Worm (Caenorhabditis elegans) whole organism, L2 larva: ENCODE data around the gene tbc-19.

Source experiments
- R02D3.7 ChIP-seq: fragments of 150-350 bp; optimal IDR thresholded peaks from 2 replicates; lab custom pipeline; 2014; ENCODE audit warnings: missing biosample characterization, missing genetic modification characterization
- Y55F3AM.14 ChIP-seq: fragments of 200-800 bp; sonication (Bioruptor generic); optimal IDR thresholded peaks from 2 replicates; lab custom pipeline; 2018; ENCODE audit warnings: mild to moderate bottlenecking, missing genetic modification characterization, missing compliant biosample characterization
- ZK546.5 ChIP-seq: sonication (generic microtip); optimal IDR thresholded peaks from 2 replicates; lab custom pipeline; 2017; ENCODE audit warnings: missing biosample characterization, missing genetic modification characterization
- alr-1 ChIP-seq: fragments of 150-350 bp; optimal IDR thresholded peaks from 2 replicates; lab custom pipeline; 2014; ENCODE audit warnings: missing biosample characterization, missing genetic modification characterization
- aly-2 ChIP-seq: fragments of 150-350 bp; optimal IDR thresholded peaks from 2 replicates; lab custom pipeline; 2014; ENCODE audit warnings: missing biosample characterization, missing genetic modification characterization
- ama-1 ChIP-seq: fragments of 150-350 bp; optimal IDR thresholded peaks from 2 replicates; lab custom pipeline; 2018; ENCODE audit warnings: inconsistent platforms
- blmp-1 ChIP-seq: sonication (generic microtip); optimal IDR thresholded peaks from 2 replicates; lab custom pipeline; 2017; ENCODE audit warnings: missing genetic modification characterization, mild to moderate bottlenecking, missing compliant biosample characterization, antibody characterized with exemption, moderate library complexity; ENCODE audit not compliant: insufficient read depth
- dmd-4 ChIP-seq: sonication (generic microtip); optimal IDR thresholded peaks from 2 replicates; lab custom pipeline; 2017; ENCODE audit warnings: missing biosample characterization, missing genetic modification characterization
- egl-27 ChIP-seq: sonication (generic microtip); optimal IDR thresholded peaks from 3 replicates; lab custom pipeline; 2017; ENCODE audit warnings: missing biosample characterization, missing genetic modification reagents, missing genetic modification characterization
- fos-1 ChIP-seq: fragments of 150-350 bp; optimal IDR thresholded peaks from 2 replicates; lab custom pipeline; 2014; ENCODE audit warnings: missing biosample characterization, missing genetic modification characterization
- gmeb-1 ChIP-seq: fragments of 150-350 bp; optimal IDR thresholded peaks from 2 replicates; lab custom pipeline; 2014; ENCODE audit warnings: missing biosample characterization, missing genetic modification characterization
- lin-13 ChIP-seq: fragments of 150-350 bp; optimal IDR thresholded peaks from 2 replicates; lab custom pipeline; 2014; ENCODE audit warnings: missing biosample characterization, missing genetic modification reagents, missing genetic modification characterization
- lsy-2 ChIP-seq, 2 experiments: fragments of 150-350 bp in 1 of 2; sonication (generic microtip) in 1 of 2; optimal IDR thresholded peaks; 2 replicates each; lab custom pipeline; 2014 to 2017; ENCODE audit warnings: missing biosample characterization in 2 of 2, missing genetic modification characterization in 2 of 2
- mab-5 ChIP-seq: fragments of 150-350 bp; optimal IDR thresholded peaks from 2 replicates; lab custom pipeline; 2014; ENCODE audit warnings: missing biosample characterization, missing genetic modification characterization
- mbf-1 ChIP-seq: sonication (generic microtip); optimal IDR thresholded peaks from 2 replicates; lab custom pipeline; 2017; ENCODE audit warnings: missing biosample characterization, missing genetic modification characterization
- mdl-1 ChIP-seq, 2 experiments: fragments of 150-350 bp in 1 of 2; sonication (generic microtip) in 1 of 2; optimal IDR thresholded peaks; 2 replicates each; lab custom pipeline; 2017; ENCODE audit warnings: missing biosample characterization in 2 of 2, missing genetic modification characterization in 2 of 2
- nhr-10 ChIP-seq: sonication (generic microtip); optimal IDR thresholded peaks from 2 replicates; lab custom pipeline; 2017; ENCODE audit warnings: missing biosample characterization, missing genetic modification characterization
- nhr-11 ChIP-seq: fragments of 150-350 bp; optimal IDR thresholded peaks from 2 replicates; lab custom pipeline; 2014; ENCODE audit warnings: missing biosample characterization, missing genetic modification characterization
- nhr-12 ChIP-seq: fragments of 150-350 bp; optimal IDR thresholded peaks from 2 replicates; lab custom pipeline; 2014; ENCODE audit warnings: missing biosample characterization, missing genetic modification characterization
- nhr-129 ChIP-seq: fragments of 150-350 bp; optimal IDR thresholded peaks from 2 replicates; lab custom pipeline; 2014; ENCODE audit warnings: missing biosample characterization, missing genetic modification characterization
- nhr-21 ChIP-seq: fragments of 150-350 bp; optimal IDR thresholded peaks from 2 replicates; lab custom pipeline; 2014; ENCODE audit warnings: missing biosample characterization, missing genetic modification characterization
- nhr-23 ChIP-seq: fragments of 150-350 bp; optimal IDR thresholded peaks from 2 replicates; lab custom pipeline; 2014; ENCODE audit warnings: missing biosample characterization, missing genetic modification reagents, missing genetic modification characterization
- nhr-237 ChIP-seq: fragments of 150-350 bp; optimal IDR thresholded peaks from 2 replicates; lab custom pipeline; 2014; ENCODE audit warnings: missing biosample characterization, missing genetic modification characterization
- nhr-25 ChIP-seq: fragments of 150-350 bp; sonication (generic microtip); optimal IDR thresholded peaks from 3 replicates; lab custom pipeline; 2014; ENCODE audit warnings: missing biosample characterization, missing genetic modification characterization
- peb-1 ChIP-seq: fragments of 150-350 bp; optimal IDR thresholded peaks from 2 replicates; lab custom pipeline; 2014; ENCODE audit warnings: missing biosample characterization, missing genetic modification characterization
- sem-4 ChIP-seq: fragments of 150-350 bp; optimal IDR thresholded peaks from 2 replicates; lab custom pipeline; 2014; ENCODE audit warnings: missing biosample characterization, missing genetic modification reagents, missing genetic modification characterization
- skn-1 ChIP-seq: sonication (generic microtip); optimal IDR thresholded peaks from 2 replicates; lab custom pipeline; 2017; ENCODE audit warnings: missing biosample characterization, missing genetic modification characterization
- sma-3 ChIP-seq: sonication (generic microtip); optimal IDR thresholded peaks from 2 replicates; lab custom pipeline; 2016; ENCODE audit warnings: missing genetic modification reagents, missing genetic modification characterization, missing compliant biosample characterization
- sma-9 ChIP-seq, 2 experiments: fragments of 150-350 bp in 1 of 2; sonication (generic microtip) in 1 of 2; optimal IDR thresholded peaks; 2 replicates each; lab custom pipeline; 2014 to 2016; ENCODE audit warnings: missing genetic modification characterization in 2 of 2, mild to moderate bottlenecking in 1 of 2, missing biosample characterization in 1 of 2, missing compliant biosample characterization in 1 of 2, missing genetic modification reagents in 1 of 2, moderate library complexity in 1 of 2
- snpc-4 ChIP-seq: fragments of 150-350 bp; optimal IDR thresholded peaks from 2 replicates; lab custom pipeline; 2014; ENCODE audit warnings: missing biosample characterization, missing genetic modification characterization
- unc-39 ChIP-seq: fragments of 150-350 bp; optimal IDR thresholded peaks from 2 replicates; lab custom pipeline; 2014; ENCODE audit warnings: missing biosample characterization, missing genetic modification characterization
- unc-55 ChIP-seq: fragments of 150-350 bp; sonication (generic microtip); optimal IDR thresholded peaks from 3 replicates; lab custom pipeline; 2014; ENCODE audit warnings: missing biosample characterization, missing genetic modification reagents, missing genetic modification characterization
- unc-62 ChIP-seq: fragments of 150-350 bp; optimal IDR thresholded peaks from 2 replicates; lab custom pipeline; 2014; ENCODE audit warnings: missing biosample characterization, missing genetic modification reagents, missing genetic modification characterization
- zag-1 ChIP-seq: fragments of 150-350 bp; optimal IDR thresholded peaks from 2 replicates; lab custom pipeline; 2014; ENCODE audit warnings: missing biosample characterization, missing genetic modification characterization
- ztf-1 ChIP-seq: fragments of 200-800 bp; sonication (Bioruptor generic); conservative IDR thresholded peaks from 2 replicates; pipeline ENCODE4 v1.3.6; 2022; ENCODE audit warnings: missing genetic modification characterization, missing compliant biosample characterization
- ztf-11 ChIP-seq: sonication (generic microtip); optimal IDR thresholded peaks from 2 replicates; lab custom pipeline; 2017; ENCODE audit warnings: missing biosample characterization, missing genetic modification characterization

tbc-19 gene

DNA sequence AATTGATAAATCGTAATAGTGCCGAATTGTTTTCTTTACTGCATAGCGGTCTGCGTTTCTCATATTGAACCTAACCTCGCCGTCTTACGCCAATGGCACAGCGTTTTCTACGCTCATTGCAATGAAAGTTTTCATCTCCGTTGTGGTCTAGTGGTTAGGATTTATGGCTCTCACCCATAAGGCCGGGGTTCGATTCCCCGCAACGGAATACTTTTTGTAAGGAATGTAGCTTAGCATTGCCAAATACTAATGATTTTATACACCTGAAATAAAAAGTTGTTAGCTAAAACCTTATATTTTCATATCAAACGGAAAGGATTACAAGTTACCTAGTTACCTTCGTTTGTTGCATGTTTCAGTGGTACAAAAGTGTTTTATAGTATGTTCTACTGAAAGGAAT lies 3.5 kb upstream of the tbc-19 start (continued):
- TF ChIP-seq nhr-25 (tag; lab: Kevin White, UChicago), result peak; percentile 10
- TF ChIP-seq ama-1 (lab: Kevin White, UChicago), result no peak
- TF ChIP-seq lsy-2 (tag; optimal IDR thresholded peaks at IDR 0.05; lab: Kevin White, UChicago), result peak in 1 of 2 experiments; percentile 41
- peak; percentile 67 for TF ChIP-seq zag-1 (tag; lab: Kevin White, UChicago)
- peak; percentile 45 for TF ChIP-seq gmeb-1 (tag; lab: Kevin White, UChicago)
- TF ChIP-seq nhr-12 (tag; lab: Kevin White, UChicago), result no peak
- TF ChIP-seq egl-27 (tag; lab: Kevin White, UChicago), result peak; percentile 25
- TF ChIP-seq nhr-23 (tag; lab: Kevin White, UChicago), result no peak
- TF ChIP-seq unc-39, result no peak

DNA sequence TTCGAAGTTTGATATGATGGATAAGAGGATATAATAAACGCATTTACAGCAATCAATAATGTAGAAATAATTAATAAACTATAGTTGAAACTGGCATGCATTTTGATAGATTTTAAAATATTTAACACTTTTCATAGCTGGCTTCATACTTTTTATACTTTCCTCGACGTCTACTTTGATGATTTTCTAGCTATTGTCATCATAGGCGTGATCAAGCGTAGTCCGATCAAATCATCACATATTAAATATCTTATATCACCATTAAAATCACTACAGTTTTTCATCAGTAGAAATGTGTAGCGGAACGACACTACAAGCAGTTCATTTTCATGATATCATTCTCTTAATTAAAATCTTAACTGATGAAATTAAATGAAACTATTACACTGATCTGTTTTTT lies 3.0 kb upstream of the tbc-19 start, which contains the start of gene C04C11.25:
Gene C04C11.25, minus strand, starts transcription at position 101 of the 400 bp plus-strand sequence.
- TF ChIP-seq lsy-2 (tag; optimal IDR thresholded peaks at IDR 0.05; lab: Kevin White, UChicago) (no peak), snpc-4 (tag; lab: Kevin White, UChicago) (no peak), sem-4 (tag; lab: Kevin White, UChicago) (no peak), ztf-1 (no peak), unc-39 (no peak), mdl-1 (tag; optimal IDR thresholded peaks at IDR 0.05; lab: Kevin White, UChicago) (no peak), nhr-25 (tag; lab: Kevin White, UChicago) (no peak), unc-62 (no peak), ZK546.5 (tag; lab: Kevin White, UChicago) (no peak), nhr-129 (tag; lab: Kevin White, UChicago) (no peak), peb-1 (tag; lab: Kevin White, UChicago) (no peak), Y55F3AM.14 (GFP tag; lab: Kevin White, UChicago) (no peak), blmp-1 (tag; lab: Kevin White, UChicago) (no peak), dmd-4 (tag; lab: Kevin White, UChicago) (no peak)
- TF ChIP-seq, all 48 proteins: peak for 0

DNA sequence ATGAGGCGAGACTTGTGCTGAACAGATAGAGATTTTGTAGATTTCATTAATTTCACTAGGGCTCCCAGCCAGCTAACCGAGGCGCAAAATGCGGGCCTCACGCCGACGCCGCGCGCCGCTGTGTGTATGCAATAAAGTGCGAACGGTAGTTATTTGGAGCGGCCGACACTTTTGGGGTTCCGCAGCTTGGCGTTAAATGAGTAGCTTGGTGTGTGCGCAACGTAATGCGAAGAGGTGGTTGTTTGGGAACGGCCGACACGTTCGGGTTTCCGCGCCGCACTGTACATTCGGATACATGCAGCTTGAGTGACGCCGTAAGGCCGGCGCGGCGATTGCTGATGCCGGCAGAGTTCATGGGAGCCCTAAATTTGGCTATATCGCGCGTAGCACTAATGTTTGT lies 4.2 kb downstream of the tbc-19 start:
- TF ChIP-seq aly-2 (no peak), nhr-25 (tag; lab: Kevin White, UChicago) (no peak), ZK546.5 (tag; lab: Kevin White, UChicago) (no peak), nhr-237 (tag; lab: Kevin White, UChicago) (no peak), mab-5 (tag; lab: Kevin White, UChicago) (no peak), skn-1 (no peak), lin-13 (GFP tag; lab: Kevin White, UChicago) (no peak), alr-1 (tag; lab: Kevin White, UChicago) (no peak), nhr-21 (no peak), mbf-1 (tag; lab: Kevin White, UChicago) (no peak), zag-1 (tag; lab: Kevin White, UChicago) (no peak)

ce11 chrX:14003538-14003937 lies 8.8 kb downstream of the tbc-19 start:
- TF ChIP-seq nhr-10 (tag; lab: Kevin White, UChicago) (no peak), sma-3 (GFP tag; lab: Kevin White, UChicago) (no peak), fos-1 (tag; lab: Kevin White, UChicago) (peak; percentile 47), sma-9 (GFP tag; optimal IDR thresholded peaks at IDR 0.05; lab: Kevin White, UChicago) (peak; percentile 16), sma-9 (tag; optimal IDR thresholded peaks at IDR 0.05; lab: Kevin White, UChicago) (no peak), R02D3.7 (no peak), alr-1 (tag; lab: Kevin White, UChicago) (no peak), unc-55 (GFP tag; lab: Kevin White, UChicago) (no peak), egl-27 (tag; lab: Kevin White, UChicago) (no peak), nhr-25 (tag; lab: Kevin White, UChicago) (no peak), gmeb-1 (tag; lab: Kevin White, UChicago) (no peak), nhr-12 (tag; lab: Kevin White, UChicago) (no peak)

- TF ChIP-seq nhr-11 (tag; lab: Kevin White, UChicago), result no peak
- no peak for TF ChIP-seq sma-9 (GFP tag; optimal IDR thresholded peaks at IDR 0.05; lab: Kevin White, UChicago)
- TF ChIP-seq sma-9 (tag; optimal IDR thresholded peaks at IDR 0.05; lab: Kevin White, UChicago), result no peak
- TF ChIP-seq egl-27 (tag; lab: Kevin White, UChicago), result no peak
- TF ChIP-seq nhr-21, result no peak
- no peak for TF ChIP-seq dmd-4 (tag; lab: Kevin White, UChicago)
- TF ChIP-seq nhr-25 (tag; lab: Kevin White, UChicago), result no peak
- no peak for TF ChIP-seq ztf-11 (tag; lab: Kevin White, UChicago)
- no peak for TF ChIP-seq unc-62
Measured at ce11 chrX:14002739-14003138, 9.6 kb downstream of the tbc-19 start.
